Fruit fly (Drosophila melanogaster) whole organism, wandering third instar larva: ENCODE results near the gene Trm7-32.

Experiments used
- Abd-B ChIP-seq: fragments of >200 bp; optimal IDR thresholded peaks from 2 replicates; lab custom pipeline; 2017; ENCODE audit warnings: missing biosample characterization, missing genetic modification characterization
- CG32264 ChIP-seq: fragments of 200-800 bp; sonication (Bioruptor generic); optimal IDR thresholded peaks from 2 replicates; lab custom pipeline; 2016; ENCODE audit warnings: missing biosample characterization, missing genetic modification characterization
- Dif ChIP-seq: fragments of 200-275, 200-300 bp; sonication (Bioruptor generic); optimal IDR thresholded peaks from 2 replicates; lab custom pipeline; 2018; ENCODE audit warnings: missing biosample characterization, missing genetic modification characterization; ENCODE audit not compliant: partially characterized antibody
- HLH106 ChIP-seq: fragments of 200-800 bp; optimal IDR thresholded peaks from 3 replicates; lab custom pipeline; 2019; ENCODE audit warnings: missing biosample characterization, mild to moderate bottlenecking, missing genetic modification characterization, moderate library complexity
- Hr78 ChIP-seq: fragments of >200 bp; optimal IDR thresholded peaks from 2 replicates; lab custom pipeline; 2017; ENCODE audit warnings: missing biosample characterization, missing genetic modification characterization
- N ChIP-seq: fragments of >200 bp; optimal IDR thresholded peaks from 2 replicates; lab custom pipeline; 2018; ENCODE audit warnings: missing biosample characterization, missing external identifiers, missing genetic modification characterization
- Rel ChIP-seq, 2 experiments: fragments of 200-800 bp; sonication (Bioruptor generic) in 1 of 2; optimal IDR thresholded peaks; 2 replicates in 1 of 2; 3 replicates in 1 of 2; lab custom pipeline; 2016 to 2019; ENCODE audit warnings: mild to moderate bottlenecking in 2 of 2, missing biosample characterization in 2 of 2, missing genetic modification characterization in 2 of 2, moderate library complexity in 1 of 2
- dmrt93B ChIP-seq: fragments of 200-800 bp; sonication (Bioruptor generic); optimal IDR thresholded peaks from 2 replicates; lab custom pipeline; 2018; ENCODE audit warnings: missing biosample characterization, mild to moderate bottlenecking, missing genetic modification characterization
- ey ChIP-seq: fragments of 200-800 bp; sonication (Bioruptor generic); optimal IDR thresholded peaks from 2 replicates; lab custom pipeline; 2016; ENCODE audit warnings: missing biosample characterization, missing genetic modification characterization
- fru ChIP-seq: fragments of 200-800 bp; sonication (Bioruptor generic); optimal IDR thresholded peaks from 3 replicates; lab custom pipeline; 2016; ENCODE audit warnings: missing biosample characterization, mild to moderate bottlenecking, missing genetic modification characterization
- h ChIP-seq: fragments of 200-800 bp; sonication (Bioruptor generic); optimal IDR thresholded peaks from 3 replicates; lab custom pipeline; 2016; ENCODE audit warnings: missing biosample characterization, mild to moderate bottlenecking, missing genetic modification characterization
- lola ChIP-seq: fragments of >200 bp; optimal IDR thresholded peaks from 2 replicates; lab custom pipeline; 2017; ENCODE audit warnings: missing biosample characterization, missing genetic modification characterization
- tai ChIP-seq: sonication (Bioruptor generic); optimal IDR thresholded peaks from 2 replicates; lab custom pipeline; 2016; ENCODE audit warnings: missing biosample characterization, missing genetic modification characterization
- usp ChIP-seq: fragments of >200 bp; optimal IDR thresholded peaks from 2 replicates; lab custom pipeline; 2017; ENCODE audit warnings: missing biosample characterization, missing genetic modification characterization

DNA sequence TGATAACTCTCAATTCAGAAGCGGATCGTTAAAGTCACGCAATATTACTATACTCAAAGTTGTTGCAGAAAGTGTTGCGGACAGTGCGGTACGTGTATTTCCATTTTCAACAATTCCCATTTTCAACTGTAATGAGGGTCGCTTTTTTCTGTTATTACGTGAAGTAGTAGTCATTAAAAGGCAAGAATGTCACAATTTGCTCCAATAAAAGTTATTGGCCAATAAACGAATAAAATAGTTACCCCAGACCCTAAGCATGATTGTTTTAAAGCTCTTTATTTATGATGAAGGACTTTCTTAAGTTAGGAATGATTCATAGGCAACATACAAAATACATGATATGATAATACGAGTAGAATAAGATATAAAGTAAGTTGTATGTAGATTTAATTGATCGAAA is 33.1 kb upstream of the Trm7-32 start:
- TF ChIP-seq Abd-B: no peak
- no peak for TF ChIP-seq N
- TF ChIP-seq tai (GFP tag; lab: Kevin White, UChicago): no peak
- no peak for TF ChIP-seq lola (GFP tag; lab: Kevin White, UChicago)
- no peak for TF ChIP-seq ey
- TF ChIP-seq Hr78 (GFP tag; lab: Kevin White, UChicago): no peak
- no peak for TF ChIP-seq h
- TF ChIP-seq usp (GFP tag; lab: Kevin White, UChicago): no peak
- no peak for TF ChIP-seq HLH106 (tag; lab: Kevin White, UChicago)
- TF ChIP-seq Dif (GFP tag; lab: Kevin White, UChicago): no peak
- TF ChIP-seq CG32264 (GFP tag; lab: Kevin White, UChicago): no peak
- no peak for TF ChIP-seq fru (GFP tag; lab: Kevin White, UChicago)
- no peak for TF ChIP-seq Rel (GFP tag; optimal IDR thresholded peaks at IDR 0.05; lab: Kevin White, UChicago)
- TF ChIP-seq Rel (tag; optimal IDR thresholded peaks at IDR 0.05; lab: Kevin White, UChicago): no peak
- TF ChIP-seq dmrt93B: no peak
